Worm (Caenorhabditis elegans) whole organism, young adult: ENCODE measurements around the gene C36B7.4.

ENCODE experiments used
- B0035.1 ChIP-seq: sonication (generic microtip); optimal IDR thresholded peaks from 2 replicates; lab custom pipeline; 2016; ENCODE audit warnings: missing genetic modification characterization, mild to moderate bottlenecking, missing compliant biosample characterization, missing genotype, missing genetic modification reagents
- B0261.1 ChIP-seq: sonication (generic microtip); optimal IDR thresholded peaks from 2 replicates; lab custom pipeline; 2016; ENCODE audit warnings: mild to moderate bottlenecking, missing genetic modification characterization, moderate library complexity, missing compliant biosample characterization
- D2030.7 ChIP-seq: fragments of 200-800 bp; sonication (Bioruptor generic); IDR thresholded peaks from 2 replicates; pipeline ENCODE4 v1.3.6; 2022; ENCODE audit warnings: missing genetic modification reagents, missing genetic modification characterization, missing compliant biosample characterization
- F22D6.2 ChIP-seq: sonication (generic microtip); optimal IDR thresholded peaks from 2 replicates; lab custom pipeline; 2016; ENCODE audit warnings: mild to moderate bottlenecking, missing genetic modification characterization, missing compliant biosample characterization
- F49E8.2 ChIP-seq: sonication (generic microtip); optimal IDR thresholded peaks from 3 replicates; lab custom pipeline; 2017; ENCODE audit warnings: missing genetic modification characterization, mild to moderate bottlenecking, missing compliant biosample characterization, antibody characterized with exemption, moderate library complexity; ENCODE audit not compliant: insufficient read depth
- F55B11.4 ChIP-seq: sonication (generic microtip); optimal IDR thresholded peaks from 2 replicates; lab custom pipeline; 2016; ENCODE audit warnings: missing compliant biosample characterization, missing genetic modification characterization, borderline replicate concordance; ENCODE audit not compliant: insufficient read depth
- K11D2.4 ChIP-seq: fragments of 200-800 bp; sonication (Bioruptor generic); IDR thresholded peaks from 2 replicates; pipeline ENCODE4 v1.3.6; 2022; ENCODE audit warnings: missing genetic modification reagents, missing genetic modification characterization, missing compliant biosample characterization
- K12H6.12 ChIP-seq: fragments of 200-800 bp; sonication (Bioruptor generic); optimal IDR thresholded peaks from 2 replicates; lab custom pipeline; 2018; ENCODE audit warnings: mild to moderate bottlenecking, missing genetic modification characterization, missing compliant biosample characterization
- Y53F4B.3 ChIP-seq: fragments of 200-800 bp; sonication (Bioruptor generic); IDR thresholded peaks from 2 replicates; pipeline ENCODE4 v1.3.6; 2022; ENCODE audit warnings: missing genetic modification reagents, missing genetic modification characterization, missing compliant biosample characterization
- athp-1 ChIP-seq: sonication (generic microtip); optimal IDR thresholded peaks from 2 replicates; lab custom pipeline; 2017; ENCODE audit warnings: mild to moderate bottlenecking, missing genetic modification characterization, missing compliant biosample characterization
- attf-6 ChIP-seq: fragments of 200-800 bp; sonication (Bioruptor generic); IDR thresholded peaks from 2 replicates; pipeline ENCODE4 v1.3.6; 2022; ENCODE audit warnings: missing genetic modification reagents, missing genetic modification characterization, missing compliant biosample characterization
- cebp-1 ChIP-seq, 2 experiments: fragments of 200-800 bp in 1 of 2; sonication (Bioruptor generic) in 1 of 2; sonication (generic microtip) in 1 of 2; IDR thresholded peaks in 1 of 2; optimal IDR thresholded peaks in 1 of 2; 2 replicates each; pipeline versions ENCODE4 v1.3.6 to Lab custom; 2017 to 2022; ENCODE audit warnings: missing compliant biosample characterization in 2 of 2, missing genetic modification characterization in 2 of 2, mild to moderate bottlenecking in 1 of 2, missing genetic modification reagents in 1 of 2, moderate library complexity in 1 of 2
- cebp-2 ChIP-seq: fragments of 200-800 bp; sonication (Bioruptor generic); IDR thresholded peaks from 2 replicates; pipeline ENCODE4 v1.3.6; 2022; ENCODE audit warnings: missing genetic modification characterization, missing compliant biosample characterization
- ceh-27 ChIP-seq: fragments of 200-800 bp; sonication (Bioruptor generic); optimal IDR thresholded peaks from 2 replicates; lab custom pipeline; 2018; ENCODE audit warnings: mild to moderate bottlenecking, missing genetic modification characterization, moderate library complexity, missing compliant biosample characterization
- ceh-91 ChIP-seq: fragments of 200-800 bp; sonication (Bioruptor generic); IDR thresholded peaks from 2 replicates; pipeline ENCODE4 v1.3.6; 2022; ENCODE audit warnings: missing genetic modification reagents, missing genetic modification characterization, missing compliant biosample characterization
- chd-7 ChIP-seq: sonication (generic microtip); optimal IDR thresholded peaks from 2 replicates; lab custom pipeline; 2016; ENCODE audit warnings: mild to moderate bottlenecking, missing genetic modification characterization, moderate library complexity, missing compliant biosample characterization
- die-1 ChIP-seq: sonication (generic microtip); optimal IDR thresholded peaks from 2 replicates; lab custom pipeline; 2016; ENCODE audit warnings: missing genotype, mild to moderate bottlenecking, missing genetic modification characterization, missing compliant biosample characterization
- dox-1 ChIP-seq: fragments of 200-800 bp; sonication (Bioruptor generic); IDR thresholded peaks from 2 replicates; pipeline ENCODE4 v1.3.6; 2022; ENCODE audit warnings: missing genetic modification reagents, missing genetic modification characterization, missing compliant biosample characterization
- dpl-1 ChIP-seq: fragments of 150-350 bp; optimal IDR thresholded peaks from 2 replicates; lab custom pipeline; 2014; ENCODE audit warnings: missing biosample characterization, missing genetic modification reagents, missing genetic modification characterization
- efl-1 ChIP-seq: fragments of 150-350 bp; optimal IDR thresholded peaks from 2 replicates; lab custom pipeline; 2014; ENCODE audit warnings: missing biosample characterization, missing genetic modification reagents, missing genetic modification characterization
- egl-44 ChIP-seq: fragments of 200-800 bp; sonication (Bioruptor generic); IDR thresholded peaks from 2 replicates; pipeline ENCODE4 v1.3.6; 2022; ENCODE audit warnings: missing genetic modification reagents, missing genetic modification characterization, missing compliant biosample characterization
- egrh-3 ChIP-seq: fragments of 200-800 bp; sonication (Bioruptor generic); IDR thresholded peaks from 2 replicates; pipeline ENCODE4 v1.3.6; 2022; ENCODE audit warnings: missing genetic modification reagents, missing genetic modification characterization, missing compliant biosample characterization
- ekl-4 ChIP-seq: fragments of 200-800 bp; sonication (Bioruptor generic); IDR thresholded peaks from 2 replicates; pipeline ENCODE4 v1.3.6; 2022; ENCODE audit warnings: missing genetic modification reagents, missing genetic modification characterization, missing compliant biosample characterization
- ets-4 ChIP-seq: fragments of 200-800 bp; sonication (Bioruptor generic); optimal IDR thresholded peaks from 2 replicates; lab custom pipeline; 2018; ENCODE audit warnings: mild to moderate bottlenecking, missing genetic modification characterization, missing compliant biosample characterization
- gei-17 ChIP-seq: fragments of 200-800 bp; sonication (Bioruptor generic); optimal IDR thresholded peaks from 2 replicates; lab custom pipeline; 2018; ENCODE audit warnings: mild to moderate bottlenecking, missing genetic modification characterization, missing compliant biosample characterization
- lin-35 ChIP-seq, 3 experiments: fragments of 150-350 bp in 2 of 3; sonication (generic microtip) in 1 of 3; optimal IDR thresholded peaks; 2 replicates each; lab custom pipeline; 2014 to 2018; ENCODE audit warnings: missing biosample characterization in 3 of 3, missing genetic modification characterization in 3 of 3, missing genetic modification reagents in 3 of 3
- lin-54 ChIP-seq: fragments of 200-800 bp; sonication (Bioruptor generic); optimal IDR thresholded peaks from 2 replicates; lab custom pipeline; 2018; ENCODE audit warnings: mild to moderate bottlenecking, missing genetic modification characterization, missing compliant biosample characterization
- madf-10 ChIP-seq: sonication (generic microtip); optimal IDR thresholded peaks from 2 replicates; lab custom pipeline; 2016; ENCODE audit warnings: mild to moderate bottlenecking, missing genetic modification characterization, missing compliant biosample characterization
- mcd-1 ChIP-seq: fragments of 200-800 bp; sonication (Bioruptor generic); IDR thresholded peaks from 2 replicates; pipeline ENCODE4 v1.3.6; 2022; ENCODE audit warnings: missing genetic modification reagents, missing genetic modification characterization, missing compliant biosample characterization
- nfya-2 ChIP-seq: fragments of 200-800 bp; sonication (Bioruptor generic); IDR thresholded peaks from 2 replicates; pipeline ENCODE4 v1.3.6; 2022; ENCODE audit warnings: missing genetic modification reagents, missing genetic modification characterization, missing compliant biosample characterization
- pbrm-1 ChIP-seq: fragments of 200-800 bp; sonication (Bioruptor generic); IDR thresholded peaks from 2 replicates; pipeline ENCODE4 v1.3.6; 2022; ENCODE audit warnings: missing genetic modification reagents, missing genetic modification characterization, missing compliant biosample characterization
- pha-4 ChIP-seq: fragments of 150-350 bp; sonication (generic microtip); optimal IDR thresholded peaks from 2 replicates; lab custom pipeline; 2014; ENCODE audit warnings: missing biosample characterization, missing genetic modification reagents, missing genetic modification characterization
- rcor-1 ChIP-seq: fragments of 200-800 bp; sonication (Bioruptor generic); IDR thresholded peaks from 2 replicates; pipeline ENCODE4 v1.3.6; 2022; ENCODE audit warnings: missing genetic modification reagents, missing genetic modification characterization, missing compliant biosample characterization
- rec-8 ChIP-seq, 2 experiments: sonication (generic microtip); optimal IDR thresholded peaks; 2 replicates each; lab custom pipeline; 2016; ENCODE audit warnings: mild to moderate bottlenecking in 2 of 2, missing genetic modification characterization in 2 of 2, missing genetic modification reagents in 2 of 2, missing genotype in 2 of 2, missing biosample characterization in 1 of 2, missing compliant biosample characterization in 1 of 2, moderate library complexity in 1 of 2
- snpc-1.1 ChIP-seq: sonication (generic microtip); optimal IDR thresholded peaks from 2 replicates; lab custom pipeline; 2017; ENCODE audit warnings: missing genetic modification characterization, mild to moderate bottlenecking, missing compliant biosample characterization, antibody characterized with exemption, moderate library complexity, missing genotype, missing genetic modification reagents; ENCODE audit not compliant: insufficient read depth
- tlf-1 ChIP-seq: fragments of 200-800 bp; sonication (Bioruptor generic); optimal IDR thresholded peaks from 2 replicates; lab custom pipeline; 2018; ENCODE audit warnings: mild to moderate bottlenecking, missing genetic modification characterization, missing compliant biosample characterization
- unc-130 ChIP-seq: sonication (generic microtip); optimal IDR thresholded peaks from 2 replicates; lab custom pipeline; 2016; ENCODE audit warnings: missing genetic modification reagents, missing genetic modification characterization, missing compliant biosample characterization
- unc-62 ChIP-seq: fragments of 150-350 bp; optimal IDR thresholded peaks from 2 replicates; lab custom pipeline; 2014; ENCODE audit warnings: missing biosample characterization, missing genetic modification reagents, missing genetic modification characterization
- zfh-2 ChIP-seq: fragments of 200-800 bp; sonication (Bioruptor generic); conservative IDR thresholded peaks from 2 replicates; pipeline ENCODE4 v1.3.6; 2022; ENCODE audit warnings: missing genetic modification reagents, missing genetic modification characterization, missing compliant biosample characterization
- ztf-18 ChIP-seq: sonication (generic microtip); optimal IDR thresholded peaks from 2 replicates; lab custom pipeline; 2016; ENCODE audit warnings: missing genotype, mild to moderate bottlenecking, missing genetic modification characterization, missing compliant biosample characterization
- ztf-22 ChIP-seq: fragments of 200-800 bp; sonication (Bioruptor generic); optimal IDR thresholded peaks from 2 replicates; lab custom pipeline; 2018; ENCODE audit warnings: mild to moderate bottlenecking, missing genetic modification characterization, moderate library complexity, missing compliant biosample characterization
- ztf-3 ChIP-seq: fragments of 200-800 bp; sonication (Bioruptor generic); optimal IDR thresholded peaks from 2 replicates; lab custom pipeline; 2018; ENCODE audit warnings: mild to moderate bottlenecking, missing genetic modification characterization, missing compliant biosample characterization
- ztf-6 ChIP-seq: fragments of 200-800 bp; sonication (Bioruptor generic); IDR thresholded peaks from 2 replicates; pipeline ENCODE4 v1.3.6; 2022; ENCODE audit warnings: missing genetic modification reagents, missing genetic modification characterization, missing compliant biosample characterization

Gene C36B7.4

ce11 chrX:7076485-7076884 is 9.3 kb downstream of the C36B7.4 start:
- TF ChIP-seq egl-44: no peak
- no peak for TF ChIP-seq ztf-3 (GFP tag; lab: Kevin White, UChicago)
- no peak for TF ChIP-seq mcd-1 (GFP tag; lab: Robert Waterston, UW)
- TF ChIP-seq rec-8 (tag; optimal IDR thresholded peaks at IDR 0.05; lab: Kevin White, UChicago): no peak
- TF ChIP-seq dpl-1 (GFP tag; lab: Kevin White, UChicago): no peak
- no peak for TF ChIP-seq F49E8.2
- TF ChIP-seq Y53F4B.3 (GFP tag; lab: Robert Waterston, UW): no peak
- TF ChIP-seq unc-62 (GFP tag; lab: Kevin White, UChicago): no peak

- no peak for TF ChIP-seq ets-4 (GFP tag; lab: Kevin White, UChicago)
- TF ChIP-seq K12H6.12 (tag; lab: Kevin White, UChicago): no peak
- no peak for TF ChIP-seq snpc-1.1
- TF ChIP-seq unc-130 (GFP tag; lab: Kevin White, UChicago): no peak
- TF ChIP-seq efl-1: no peak
- TF ChIP-seq unc-62 (GFP tag; lab: Kevin White, UChicago): no peak
- TF ChIP-seq egrh-3: no peak
- TF ChIP-seq ekl-4 (GFP tag; lab: Robert Waterston, UW): no peak
- no peak for TF ChIP-seq die-1 (tag; lab: Kevin White, UChicago)
- TF ChIP-seq F55B11.4 (tag; lab: Kevin White, UChicago): no peak
- TF ChIP-seq cebp-2 (GFP tag; lab: Robert Waterston, UW): no peak
- TF ChIP-seq madf-10 (tag; lab: Kevin White, UChicago): no peak
- no peak for TF ChIP-seq K11D2.4 (GFP tag; lab: Robert Waterston, UW)
- TF ChIP-seq, all 124 proteins: peak for 0
Measured at ce11 chrX:7075250-7075649, 10.6 kb downstream of the C36B7.4 start, which contains the start of gene B0403.6. Gene B0403.6, minus strand, starts transcription at chrX:7075350.

ce11 chrX:7068400-7068799 is 17.4 kb downstream of the C36B7.4 start, which contains the start of gene pdi-6:
Gene pdi-6, minus strand, starts transcription at chrX:7068563.
- TF ChIP-seq gei-17 (GFP tag; lab: Kevin White, UChicago) (peak; percentile 63), ceh-91 (0 out of 2 replicates have a peak, but pooled peaks have one; percentile 19), ztf-6 (peak; percentile 25; the same call in 1 of the 2 replicates), lin-54 (GFP tag; lab: Kevin White, UChicago) (peak; percentile 43), tlf-1 (peak; percentile 55), zfh-2 (peak; percentile 94), attf-6 (GFP tag; lab: Robert Waterston, UW) (no peak), D2030.7 (GFP tag; lab: Robert Waterston, UW) (no peak), pha-4 (tag; lab: Kevin White, UChicago) (peak; percentile 41), cebp-1 (GFP tag; IDR thresholded peaks at IDR 0.05; lab: Robert Waterston, UW) (peak; percentile 98), cebp-1 (tag; optimal IDR thresholded peaks at IDR 0.05; lab: Kevin White, UChicago) (peak; percentile 99), ztf-22 (GFP tag; lab: Kevin White, UChicago) (peak; percentile 15), athp-1 (tag; lab: Kevin White, UChicago) (no peak), chd-7 (peak; percentile 23), egrh-3 (peak; percentile 45; the same call in 1 of the 2 replicates), pbrm-1 (GFP tag; lab: Robert Waterston, UW) (peak; percentile 85; the same call in 1 of the 2 replicates), ets-4 (GFP tag; lab: Kevin White, UChicago) (peak; percentile 87), lin-35 (GFP tag; optimal IDR thresholded peaks at IDR 0.05; lab: Kevin White, UChicago) (no peak), ceh-27 (peak; percentile 92), dpl-1 (GFP tag; lab: Kevin White, UChicago) (peak; percentile 11), mcd-1 (GFP tag; lab: Robert Waterston, UW) (peak; percentile 98), B0261.1 (tag; lab: Kevin White, UChicago) (peak; percentile 14), madf-10 (tag; lab: Kevin White, UChicago) (peak; percentile 73), B0035.1 (tag; lab: Kevin White, UChicago) (peak; percentile 25), dox-1 (peak; percentile 95; the same call in 1 of the 2 replicates), rcor-1 (GFP tag; lab: Robert Waterston, UW) (peak; percentile 43; the same call in 1 of the 2 replicates), nfya-2 (GFP tag; lab: Robert Waterston, UW) (peak; percentile 94), ztf-18 (tag; lab: Kevin White, UChicago) (peak; percentile 65), ztf-3 (GFP tag; lab: Kevin White, UChicago) (no peak), F22D6.2 (tag; lab: Kevin White, UChicago) (peak; percentile 38)
